Worm (Caenorhabditis elegans) whole organism, early embryonic: ENCODE data around the gene aakb-2.

Experiments
- B0310.2 ChIP-seq: sonication (generic microtip); optimal IDR thresholded peaks from 2 replicates; lab custom pipeline; 2016; ENCODE audit warnings: mild to moderate bottlenecking, missing genetic modification characterization, missing compliant biosample characterization
- F13C5.2 ChIP-seq: sonication (generic microtip); optimal IDR thresholded peaks from 2 replicates; lab custom pipeline; 2017; ENCODE audit warnings: mild to moderate bottlenecking, missing genetic modification characterization, inconsistent platforms, missing compliant biosample characterization
- aly-1 ChIP-seq: sonication (generic microtip); optimal IDR thresholded peaks from 2 replicates; lab custom pipeline; 2016; ENCODE audit warnings: missing genetic modification characterization, missing compliant biosample characterization
- ama-1 ChIP-seq: fragments of 150-350 bp; optimal IDR thresholded peaks from 2 replicates; lab custom pipeline; 2014
- ceh-13 ChIP-seq: fragments of 200-800 bp; sonication (Bioruptor generic); optimal IDR thresholded peaks from 2 replicates; lab custom pipeline; 2018; ENCODE audit warnings: mild to moderate bottlenecking, missing genetic modification characterization, missing compliant biosample characterization
- ceh-36 ChIP-seq: sonication (generic microtip); optimal IDR thresholded peaks from 2 replicates; lab custom pipeline; 2016; ENCODE audit warnings: missing genetic modification characterization, inconsistent platforms, missing compliant biosample characterization
- ets-7 ChIP-seq: sonication (generic microtip); optimal IDR thresholded peaks from 2 replicates; lab custom pipeline; 2016; ENCODE audit warnings: missing genotype, missing genetic modification characterization, missing compliant biosample characterization
- flt-1 ChIP-seq: fragments of 200-800 bp; sonication (Bioruptor generic); IDR thresholded peaks from 2 replicates; pipeline ENCODE4 v1.3.6; 2022; ENCODE audit warnings: missing genetic modification characterization, missing compliant biosample characterization
- hmbx-1 ChIP-seq: sonication (generic microtip); optimal IDR thresholded peaks from 2 replicates; lab custom pipeline; 2016; ENCODE audit warnings: mild to moderate bottlenecking, missing genetic modification characterization, missing compliant biosample characterization
- hmg-4 ChIP-seq: fragments of 200-800 bp; sonication (Bioruptor generic); optimal IDR thresholded peaks from 2 replicates; lab custom pipeline; 2018; ENCODE audit warnings: mild to moderate bottlenecking, missing genetic modification characterization, missing compliant biosample characterization
- hnd-1 ChIP-seq: sonication (generic microtip); optimal IDR thresholded peaks from 2 replicates; lab custom pipeline; 2016; ENCODE audit warnings: missing genetic modification characterization, missing compliant biosample characterization
- pes-1 ChIP-seq: fragments of 200-800 bp; sonication (Bioruptor generic); IDR thresholded peaks from 2 replicates; pipeline ENCODE4 v1.3.6; 2022; ENCODE audit warnings: missing genetic modification reagents, missing genetic modification characterization, missing compliant biosample characterization
- scrt-1 ChIP-seq: fragments of 200-800 bp; sonication (Bioruptor generic); IDR thresholded peaks from 2 replicates; pipeline ENCODE4 v1.3.6; 2022; ENCODE audit warnings: missing genetic modification characterization, missing compliant biosample characterization
- sea-1 ChIP-seq: fragments of 200-800 bp; sonication (Bioruptor generic); conservative IDR thresholded peaks from 2 replicates; pipeline ENCODE4 v1.3.6; 2022; ENCODE audit warnings: missing genetic modification characterization, missing compliant biosample characterization
- tbx-11 ChIP-seq: fragments of 200-800 bp; sonication (Bioruptor generic); IDR thresholded peaks from 2 replicates; pipeline ENCODE4 v1.3.6; 2022; ENCODE audit warnings: missing genetic modification characterization, missing compliant biosample characterization
- tbx-37 ChIP-seq: fragments of 200-800 bp; sonication (Bioruptor generic); conservative IDR thresholded peaks from 2 replicates; pipeline ENCODE4 v1.3.6; 2022; ENCODE audit warnings: missing genetic modification reagents, missing genetic modification characterization, missing compliant biosample characterization
- tra-4 ChIP-seq: sonication (generic microtip); optimal IDR thresholded peaks from 2 replicates; lab custom pipeline; 2017; ENCODE audit warnings: missing genetic modification characterization, missing compliant biosample characterization

aakb-2 gene

ce11 chrIII:11248897-11249296 is 12.0 kb downstream of the aakb-2 start:
- TF ChIP-seq hnd-1 = no peak
- TF ChIP-seq ceh-36 (tag; lab: Kevin White, UChicago) = no peak
- TF ChIP-seq aly-1 = no peak
- no peak for TF ChIP-seq pes-1 (GFP tag; lab: Robert Waterston, UW)
- TF ChIP-seq flt-1 (GFP tag; lab: Robert Waterston, UW) = no peak
- TF ChIP-seq tra-4 (tag; lab: Kevin White, UChicago) = no peak
- no peak for TF ChIP-seq sea-1 (GFP tag; lab: Robert Waterston, UW)
- no peak for TF ChIP-seq tbx-11
- no peak for TF ChIP-seq B0310.2 (tag; lab: Kevin White, UChicago)
- no peak for TF ChIP-seq ceh-13 (GFP tag; lab: Kevin White, UChicago)
- TF ChIP-seq F13C5.2 (tag; lab: Kevin White, UChicago) = no peak
- no peak for TF ChIP-seq hmg-4
- no peak for TF ChIP-seq hmbx-1 (tag; lab: Kevin White, UChicago)

ce11 chrIII:11251718-11252441 is 14.9 kb downstream of the aakb-2 start, which contains the start of gene Y47D3A.32:
Y47D3A.32 (plus strand) TSS chrIII:11252391.
- TF ChIP-seq pes-1 (GFP tag; lab: Robert Waterston, UW) = no peak
- TF ChIP-seq F13C5.2 (tag; lab: Kevin White, UChicago) = no peak
- TF ChIP-seq tra-4 (tag; lab: Kevin White, UChicago) = no peak
- no peak for TF ChIP-seq ama-1 (lab: Kevin White, UChicago)
- no peak for TF ChIP-seq hmg-4
- no peak for TF ChIP-seq sea-1 (GFP tag; lab: Robert Waterston, UW)
- TF ChIP-seq aly-1 = no peak
- no peak for TF ChIP-seq scrt-1 (GFP tag; lab: Robert Waterston, UW)
- no peak for TF ChIP-seq hnd-1
- TF ChIP-seq ceh-13 (GFP tag; lab: Kevin White, UChicago) = no peak
- TF ChIP-seq flt-1 (GFP tag; lab: Robert Waterston, UW) = no peak
- no peak for TF ChIP-seq tbx-11
- no peak for TF ChIP-seq ceh-36 (tag; lab: Kevin White, UChicago)

DNA sequence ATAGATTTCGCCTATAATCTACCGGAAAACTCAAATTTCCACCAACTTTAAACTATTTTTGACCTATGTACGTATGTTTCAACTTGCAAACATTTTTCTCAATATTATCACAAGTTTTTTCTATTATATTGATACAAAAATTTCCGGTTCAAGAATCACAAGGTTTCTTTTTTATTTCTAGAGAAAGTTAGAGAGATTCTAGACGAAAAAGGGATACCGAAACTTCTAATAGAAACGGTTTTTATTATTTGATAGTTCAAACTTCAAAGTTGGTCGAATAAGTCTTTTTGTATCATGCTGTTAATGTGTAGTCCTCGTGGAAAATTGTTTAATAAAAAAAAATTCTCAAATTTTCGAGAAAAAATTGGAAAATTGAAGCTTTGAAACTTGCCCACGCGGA is 18.1 kb downstream of the aakb-2 start:
- TF ChIP-seq tra-4 (tag; lab: Kevin White, UChicago) (no peak), tbx-37 (GFP tag; lab: Robert Waterston, UW) (no peak), pes-1 (GFP tag; lab: Robert Waterston, UW) (no peak), ceh-13 (GFP tag; lab: Kevin White, UChicago) (no peak), hmbx-1 (tag; lab: Kevin White, UChicago) (no peak), tbx-11 (no peak)

ce11 chrIII:11262089-11262488 is 25.1 kb downstream of the aakb-2 start:
- no peak for TF ChIP-seq pes-1 (GFP tag; lab: Robert Waterston, UW)
- TF ChIP-seq ets-7 = no peak
- no peak for TF ChIP-seq B0310.2 (tag; lab: Kevin White, UChicago)
- no peak for TF ChIP-seq hmg-4
- no peak for TF ChIP-seq tbx-37 (GFP tag; lab: Robert Waterston, UW)
- TF ChIP-seq ceh-36 (tag; lab: Kevin White, UChicago) = no peak
- no peak for TF ChIP-seq hmbx-1 (tag; lab: Kevin White, UChicago)
- no peak for TF ChIP-seq sea-1 (GFP tag; lab: Robert Waterston, UW)
- TF ChIP-seq ama-1 (lab: Kevin White, UChicago) = no peak
- no peak for TF ChIP-seq hnd-1
- TF ChIP-seq tra-4 (tag; lab: Kevin White, UChicago) = no peak
- no peak for TF ChIP-seq aly-1
- TF ChIP-seq scrt-1 (GFP tag; lab: Robert Waterston, UW) = no peak
- no peak for TF ChIP-seq flt-1 (GFP tag; lab: Robert Waterston, UW)

DNA sequence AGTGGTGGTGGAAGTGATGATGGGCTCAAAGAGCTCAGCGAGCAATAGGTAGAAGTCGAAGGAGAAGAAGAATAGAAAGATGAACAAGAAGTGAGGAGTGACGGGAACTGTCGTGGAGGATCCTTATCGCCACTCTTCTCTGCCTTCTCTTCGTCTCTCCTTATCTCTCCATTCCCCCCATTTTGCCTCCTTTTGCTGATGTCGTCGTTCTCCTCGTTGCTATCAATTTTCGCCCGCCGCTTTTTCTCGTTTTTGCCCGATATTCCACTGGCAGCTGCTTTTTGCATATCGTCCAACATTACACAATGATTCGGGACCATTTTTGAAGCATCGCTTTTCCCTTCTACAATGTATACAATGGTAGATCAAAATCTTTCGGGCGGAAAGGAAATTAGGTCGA is 30.4 kb downstream of the aakb-2 start:
- TF ChIP-seq tbx-37 (GFP tag; lab: Robert Waterston, UW) = no peak
- TF ChIP-seq tra-4 (tag; lab: Kevin White, UChicago) = no peak
- TF ChIP-seq hmbx-1 (tag; lab: Kevin White, UChicago) = no peak
- TF ChIP-seq scrt-1 (GFP tag; lab: Robert Waterston, UW) = no peak
- TF ChIP-seq hnd-1 = no peak
- no peak for TF ChIP-seq F13C5.2 (tag; lab: Kevin White, UChicago)
- TF ChIP-seq ceh-13 (GFP tag; lab: Kevin White, UChicago) = no peak
- no peak for TF ChIP-seq flt-1 (GFP tag; lab: Robert Waterston, UW)
- no peak for TF ChIP-seq hmg-4
- no peak for TF ChIP-seq aly-1
- no peak for TF ChIP-seq ama-1 (lab: Kevin White, UChicago)
- no peak for TF ChIP-seq sea-1 (GFP tag; lab: Robert Waterston, UW)

DNA sequence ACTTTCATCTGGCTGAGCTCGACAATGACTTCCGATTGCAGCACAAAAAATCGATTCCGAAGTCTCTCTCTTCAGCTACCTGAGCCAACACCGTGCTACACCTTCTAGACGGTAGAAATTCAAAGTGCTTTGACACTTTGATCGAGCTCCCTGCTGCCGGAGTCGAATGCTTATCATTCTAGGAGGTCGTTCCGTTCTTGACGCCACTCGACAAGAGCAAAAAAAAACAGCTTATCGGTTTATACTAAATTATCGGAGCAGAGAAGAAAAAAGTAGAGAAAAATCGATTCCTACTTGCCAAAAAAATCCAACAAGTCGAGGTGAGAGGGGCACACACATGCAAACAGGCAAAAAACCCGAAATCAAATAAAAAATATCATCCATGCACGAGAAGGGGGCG is 31.6 kb downstream of the aakb-2 start:
- no peak for TF ChIP-seq F13C5.2 (tag; lab: Kevin White, UChicago)
- TF ChIP-seq pes-1 (GFP tag; lab: Robert Waterston, UW) = no peak
- TF ChIP-seq sea-1 (GFP tag; lab: Robert Waterston, UW) = no peak
- no peak for TF ChIP-seq flt-1 (GFP tag; lab: Robert Waterston, UW)
- no peak for TF ChIP-seq aly-1
- no peak for TF ChIP-seq ama-1 (lab: Kevin White, UChicago)
- no peak for TF ChIP-seq hmg-4
- no peak for TF ChIP-seq tbx-11
- no peak for TF ChIP-seq scrt-1 (GFP tag; lab: Robert Waterston, UW)
- no peak for TF ChIP-seq hnd-1
- no peak for TF ChIP-seq ets-7

DNA sequence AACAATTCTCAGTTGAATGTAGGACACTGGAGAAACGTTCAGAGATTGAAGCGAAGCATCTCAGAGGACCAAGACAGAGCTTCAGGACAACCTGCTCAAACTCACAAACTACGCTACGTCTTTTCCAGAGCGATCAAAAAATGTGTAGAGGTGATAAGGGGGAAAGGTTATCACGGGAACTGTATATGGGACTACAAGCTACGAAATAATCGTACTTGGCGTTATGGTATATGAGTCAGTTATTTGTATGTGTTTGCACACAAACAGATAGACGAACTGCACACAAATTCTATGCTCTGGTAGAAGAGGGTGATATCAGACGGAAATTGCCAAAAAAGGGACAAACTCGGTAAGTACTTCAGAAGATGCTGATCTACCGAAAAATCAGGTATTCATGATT is 32.3 kb downstream of the aakb-2 start:
- TF ChIP-seq scrt-1 (GFP tag; lab: Robert Waterston, UW) (no peak), ceh-13 (GFP tag; lab: Kevin White, UChicago) (no peak), tbx-37 (GFP tag; lab: Robert Waterston, UW) (no peak), ama-1 (lab: Kevin White, UChicago) (no peak), ceh-36 (tag; lab: Kevin White, UChicago) (no peak), hmbx-1 (tag; lab: Kevin White, UChicago) (no peak), F13C5.2 (tag; lab: Kevin White, UChicago) (no peak), B0310.2 (tag; lab: Kevin White, UChicago) (no peak), sea-1 (GFP tag; lab: Robert Waterston, UW) (no peak), aly-1 (no peak), pes-1 (GFP tag; lab: Robert Waterston, UW) (no peak), tbx-11 (no peak), hnd-1 (no peak), ets-7 (no peak), hmg-4 (no peak), tra-4 (tag; lab: Kevin White, UChicago) (no peak), flt-1 (GFP tag; lab: Robert Waterston, UW) (no peak)
